Worm (Caenorhabditis elegans) whole organism, young adult: ENCODE measurements around the gene F30B5.11.

Source experiments
- F49E8.2 ChIP-seq: sonication (generic microtip); optimal IDR thresholded peaks from 3 replicates; lab custom pipeline; 2017; ENCODE audit warnings: missing genetic modification characterization, mild to moderate bottlenecking, missing compliant biosample characterization, antibody characterized with exemption, moderate library complexity; ENCODE audit not compliant: insufficient read depth
- Y67H2A.10 ChIP-seq: fragments of 200-800 bp; sonication (Bioruptor generic); conservative IDR thresholded peaks from 2 replicates; pipeline ENCODE4 v1.3.6; 2022; ENCODE audit warnings: missing genetic modification reagents, missing genetic modification characterization, missing compliant biosample characterization
- aptf-2 ChIP-seq: fragments of 200-800 bp; sonication (Bioruptor generic); conservative IDR thresholded peaks from 2 replicates; pipeline ENCODE4 v1.3.6; 2022; ENCODE audit warnings: missing genetic modification reagents, missing genetic modification characterization, missing compliant biosample characterization
- dpl-1 ChIP-seq: fragments of 150-350 bp; optimal IDR thresholded peaks from 2 replicates; lab custom pipeline; 2014; ENCODE audit warnings: missing biosample characterization, missing genetic modification reagents, missing genetic modification characterization
- hsf-1 ChIP-seq: fragments of 200-800 bp; sonication (Bioruptor generic); IDR thresholded peaks from 2 replicates; pipeline ENCODE4 v1.3.6; 2022; ENCODE audit warnings: missing genetic modification reagents, missing genetic modification characterization, missing compliant biosample characterization
- rcor-1 ChIP-seq: fragments of 200-800 bp; sonication (Bioruptor generic); IDR thresholded peaks from 2 replicates; pipeline ENCODE4 v1.3.6; 2022; ENCODE audit warnings: missing genetic modification reagents, missing genetic modification characterization, missing compliant biosample characterization
- repo-1 ChIP-seq: sonication (generic microtip); optimal IDR thresholded peaks from 2 replicates; lab custom pipeline; 2017; ENCODE audit warnings: mild to moderate bottlenecking, missing genetic modification characterization, missing compliant biosample characterization
- snpc-4 ChIP-seq, 5 experiments: fragments of 150-350 bp in 1 of 5; sonication (generic microtip) in 4 of 5; optimal IDR thresholded peaks; 2 replicates each; lab custom pipeline; 2014 to 2018; ENCODE audit warnings: missing genetic modification characterization in 5 of 5, missing biosample characterization in 3 of 5, antibody characterized with exemption in 2 of 5, mild to moderate bottlenecking in 2 of 5, missing compliant biosample characterization in 2 of 5, missing genotype in 2 of 5, moderate library complexity in 2 of 5, missing genetic modification reagents in 1 of 5
- unc-62 ChIP-seq: fragments of 150-350 bp; optimal IDR thresholded peaks from 2 replicates; lab custom pipeline; 2014; ENCODE audit warnings: missing biosample characterization, missing genetic modification reagents, missing genetic modification characterization

- no peak for TF ChIP-seq repo-1 (tag; lab: Kevin White, UChicago)
- TF ChIP-seq rcor-1, result no peak
- TF ChIP-seq F49E8.2 (tag; lab: Kevin White, UChicago), result no peak
- TF ChIP-seq Y67H2A.10 (GFP tag; lab: Robert Waterston, UW), result no peak
- no peak for TF ChIP-seq dpl-1 (GFP tag; lab: Kevin White, UChicago)
- no peak for TF ChIP-seq snpc-4 (GFP tag; optimal IDR thresholded peaks at IDR 0.05; lab: Kevin White, UChicago)
- TF ChIP-seq snpc-4 (tag; optimal IDR thresholded peaks at IDR 0.05; lab: Kevin White, UChicago), result no peak
- no peak for TF ChIP-seq unc-62 (GFP tag; lab: Kevin White, UChicago)
- no peak for TF ChIP-seq hsf-1 (GFP tag; lab: Robert Waterston, UW)
- TF ChIP-seq aptf-2 (GFP tag; lab: Robert Waterston, UW), result no peak
Observed at ce11 chrIV:4176088-4176487, 43.8 kb downstream of the F30B5.11 start, which contains the start of gene dnj-15.
